Fruit fly (Drosophila melanogaster): Measurements from ENCODE around the gene Sec3.

The Sec3 gene

DNA sequence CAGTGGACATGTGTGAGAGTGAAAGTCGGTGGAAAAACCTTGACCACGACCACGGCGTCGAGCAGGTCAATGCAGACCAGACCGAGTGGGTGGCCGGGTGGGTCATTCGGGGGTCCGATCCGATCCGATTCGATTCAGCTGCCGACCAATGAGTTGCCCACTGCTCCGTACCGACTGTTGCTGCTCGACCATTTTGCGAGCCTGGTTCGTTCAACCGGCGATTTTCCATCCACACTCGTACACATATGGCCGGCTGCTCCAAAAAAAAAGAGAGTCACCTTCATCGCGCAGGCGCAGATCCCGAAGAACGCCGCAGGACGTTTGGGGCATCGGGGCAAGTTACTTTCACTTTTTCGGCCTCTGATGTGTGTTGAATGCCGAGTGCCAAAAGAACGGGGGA is 19.6 kb upstream of the Sec3 start:
- no peak for TF ChIP-seq Ets96B (tag; optimal IDR thresholded peaks at IDR 0.05)
- no peak for TF ChIP-seq Sox14 (GFP tag; optimal IDR thresholded peaks at IDR 0.05)

DNA sequence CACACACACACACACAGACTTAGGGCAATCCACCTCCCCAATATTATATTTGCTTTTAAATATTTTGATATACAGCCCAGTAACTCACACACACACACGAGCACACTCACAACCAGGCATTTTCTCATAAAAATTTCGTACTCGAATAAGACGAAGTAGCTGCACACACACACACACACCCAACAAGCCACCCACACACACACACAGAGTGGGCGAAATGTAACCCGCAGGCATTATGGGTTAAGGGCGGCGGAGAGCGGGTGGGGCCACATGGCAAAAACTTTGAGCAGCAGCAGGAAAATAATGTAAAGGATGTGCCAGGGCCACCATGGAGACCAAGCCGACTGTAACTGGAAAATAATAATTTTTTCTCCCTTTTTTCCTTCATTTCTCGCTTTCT is 16.6 kb upstream of the Sec3 start:
- TF ChIP-seq Gug (GFP tag; IDR thresholded peaks at IDR 0.05) = no peak
- TF ChIP-seq Smox (GFP tag; optimal IDR thresholded peaks at IDR 0.05) = no peak
- TF ChIP-seq acj6 (GFP tag; optimal IDR thresholded peaks at IDR 0.05) = no peak
- no peak for TF ChIP-seq Hr38 (GFP tag; optimal IDR thresholded peaks at IDR 0.05)
- TF ChIP-seq CG3032 (tag; optimal IDR thresholded peaks at IDR 0.05) = no peak
- no peak for TF ChIP-seq pdm3 (GFP tag; optimal IDR thresholded peaks at IDR 0.05)
- no peak for TF ChIP-seq CG3919 (GFP tag; optimal IDR thresholded peaks at IDR 0.05)
- TF ChIP-seq spab (GFP tag; optimal IDR thresholded peaks at IDR 0.05) = no peak
- TF ChIP-seq Sox15 (GFP tag; optimal IDR thresholded peaks at IDR 0.05) = no peak

- no peak for TF ChIP-seq net (GFP tag; optimal IDR thresholded peaks at IDR 0.05)
- TF ChIP-seq Smox (GFP tag; optimal IDR thresholded peaks at IDR 0.05) = no peak
- TF ChIP-seq CG15336 (GFP tag; IDR thresholded peaks at IDR 0.05) = no peak
- TF ChIP-seq CG7368 (GFP tag; optimal IDR thresholded peaks at IDR 0.05) = peak; percentile 4
These were observed 14.0 kb upstream of the Sec3 start, which contains the start of gene CG18265 for dm6 chr3L:17438872-17439495. Gene CG18265, plus strand, starts transcription at chr3L:17439401.

DNA sequence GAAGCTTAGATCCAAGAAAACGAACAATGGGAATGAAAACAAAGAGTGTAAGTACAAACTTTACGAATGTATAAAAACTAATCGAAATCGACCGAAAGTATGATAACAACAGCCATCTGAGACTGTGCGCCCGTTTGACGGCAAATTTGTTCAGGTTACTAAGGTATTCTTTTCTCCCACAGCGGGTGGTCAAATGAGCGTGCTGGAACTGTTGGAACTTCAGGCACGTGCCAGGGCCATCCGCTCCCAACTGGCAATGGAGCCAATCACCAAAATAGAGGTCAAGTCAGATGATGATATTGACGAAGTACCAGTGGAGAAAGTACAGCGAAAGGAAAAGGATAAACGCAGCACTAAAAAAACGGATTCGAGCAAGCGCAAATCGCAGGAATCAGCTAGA is 11.3 kb upstream of the Sec3 start, which contains the start of gene CG12229:
Gene CG12229, minus strand, starts transcription at position 101 of the 400 bp plus-strand sequence.
- no peak for TF ChIP-seq fd85E (GFP tag; optimal IDR thresholded peaks at IDR 0.05)
- no peak for TF ChIP-seq CG15336 (GFP tag; IDR thresholded peaks at IDR 0.05)
- TF ChIP-seq eg (GFP tag; IDR thresholded peaks at IDR 0.05) = no peak
- no peak for TF ChIP-seq Sox15 (GFP tag; optimal IDR thresholded peaks at IDR 0.05)
- TF ChIP-seq CG8632 (GFP tag; optimal IDR thresholded peaks at IDR 0.05) = no peak
- TF ChIP-seq Eip78C (GFP tag) = no peak
- no peak for TF ChIP-seq Ets96B (tag; optimal IDR thresholded peaks at IDR 0.05)
- TF ChIP-seq CG8319 (GFP tag; optimal IDR thresholded peaks at IDR 0.05) = no peak
- no peak for TF ChIP-seq achi (GFP tag; optimal IDR thresholded peaks at IDR 0.05)
- no peak for TF ChIP-seq CG3032 (tag; optimal IDR thresholded peaks at IDR 0.05)
- TF ChIP-seq Met (GFP tag; optimal IDR thresholded peaks at IDR 0.05) = no peak
- no peak for TF ChIP-seq Sox102F (GFP tag; optimal IDR thresholded peaks at IDR 0.05)
- no peak for TF ChIP-seq CG32006 (GFP tag; optimal IDR thresholded peaks at IDR 0.05)
- TF ChIP-seq CG8119 (GFP tag; IDR thresholded peaks at IDR 0.05) = no peak
- no peak for TF ChIP-seq CG9139 (GFP tag; optimal IDR thresholded peaks at IDR 0.05)
- TF ChIP-seq CG10631 (GFP tag; optimal IDR thresholded peaks at IDR 0.05) = no peak
- TF ChIP-seq Lpt (GFP tag; optimal IDR thresholded peaks at IDR 0.05) = no peak
- no peak for TF ChIP-seq cyc (GFP tag; optimal IDR thresholded peaks at IDR 0.05)
- no peak for TF ChIP-seq fd59A (GFP tag; optimal IDR thresholded peaks at IDR 0.05)

dm6 chr3L:17433555-17433954 is 8.5 kb upstream of the Sec3 start, which contains the start of the genes Coq4 and CG32176:
Gene Coq4, minus strand, starts transcription at chr3L:17433621.
Gene CG32176, plus strand, starts transcription at chr3L:17433868.
- TF ChIP-seq CG34406 (GFP tag; optimal IDR thresholded peaks at IDR 0.05) (peak; percentile 96), pdm3 (GFP tag; optimal IDR thresholded peaks at IDR 0.05) (peak; percentile 99), lz (GFP tag; optimal IDR thresholded peaks at IDR 0.05) (peak; percentile 98), Eip78C (GFP tag) (peak; percentile 99), cyc (GFP tag; optimal IDR thresholded peaks at IDR 0.05) (peak; percentile 98), dac (GFP tag; optimal IDR thresholded peaks at IDR 0.05) (peak; percentile 93), CG3919 (GFP tag; optimal IDR thresholded peaks at IDR 0.05) (peak; percentile 98), esn (GFP tag; optimal IDR thresholded peaks at IDR 0.05) (peak; percentile 99), Smox (GFP tag; optimal IDR thresholded peaks at IDR 0.05) (peak; percentile 98), spab (GFP tag; optimal IDR thresholded peaks at IDR 0.05) (peak; percentile 86), Eip75B (GFP tag; optimal IDR thresholded peaks at IDR 0.05) (peak; percentile 97), CG6276 (GFP tag; optimal IDR thresholded peaks at IDR 0.05) (peak; percentile 89), CG1621 (tag; optimal IDR thresholded peaks at IDR 0.05) (peak; percentile 94), net (GFP tag; optimal IDR thresholded peaks at IDR 0.05) (peak; percentile 98), fkh (GFP tag; optimal IDR thresholded peaks at IDR 0.05) (peak; percentile 79), eg (GFP tag; IDR thresholded peaks at IDR 0.05) (peak; percentile 97), fd85E (GFP tag; optimal IDR thresholded peaks at IDR 0.05) (peak; percentile 94), CG16779 (tag; optimal IDR thresholded peaks at IDR 0.05) (peak; percentile 83), Eip93F (GFP tag; optimal IDR thresholded peaks at IDR 0.05) (peak; percentile 93), CG31627 (GFP tag; optimal IDR thresholded peaks at IDR 0.05) (peak; percentile 99), ss (GFP tag; optimal IDR thresholded peaks at IDR 0.05) (peak; percentile 77 to 89), CG4318 (GFP tag; optimal IDR thresholded peaks at IDR 0.05) (peak; percentile 95), CG11762 (GFP tag; optimal IDR thresholded peaks at IDR 0.05; ENCODE audit: insufficient read depth) (peak; percentile 97), CG32006 (GFP tag; optimal IDR thresholded peaks at IDR 0.05) (peak; percentile 97), fd59A (GFP tag; optimal IDR thresholded peaks at IDR 0.05) (peak; percentile 88)
